Worm (Caenorhabditis elegans) whole organism, L3 larva: ENCODE measurements around the gene C03B1.17.
A peak's percentile ranks its signal among the peaks of the same experiment; 100 is the strongest.

ENCODE experiments used
- R02D3.7 ChIP-seq: fragments of 150-350 bp; optimal IDR thresholded peaks from 2 replicates; lab custom pipeline; 2014; ENCODE audit warnings: missing biosample characterization, missing genetic modification characterization
- ZK546.5 ChIP-seq: sonication (generic microtip); optimal IDR thresholded peaks from 2 replicates; lab custom pipeline; 2017; ENCODE audit warnings: missing biosample characterization, missing genetic modification characterization
- aly-2 ChIP-seq: fragments of 150-350 bp; optimal IDR thresholded peaks from 2 replicates; lab custom pipeline; 2014; ENCODE audit warnings: missing biosample characterization, missing genetic modification characterization
- ama-1 ChIP-seq: fragments of 150-350 bp; optimal IDR thresholded peaks from 2 replicates; lab custom pipeline; 2018
- ceh-28 ChIP-seq: fragments of 150-350 bp; optimal IDR thresholded peaks from 2 replicates; lab custom pipeline; 2014; ENCODE audit warnings: missing biosample characterization, missing genetic modification reagents, missing genetic modification characterization
- egl-27 ChIP-seq: sonication (generic microtip); optimal IDR thresholded peaks from 4 replicates; lab custom pipeline; 2017; ENCODE audit warnings: missing biosample characterization, missing genetic modification reagents, missing genetic modification characterization
- egl-5 ChIP-seq: fragments of 150-350 bp; optimal IDR thresholded peaks from 2 replicates; lab custom pipeline; 2017; ENCODE audit warnings: missing biosample characterization, missing genetic modification reagents, missing genetic modification characterization, inconsistent platforms
- elt-2 ChIP-seq: sonication (generic microtip); optimal IDR thresholded peaks from 2 replicates; lab custom pipeline; 2016; ENCODE audit warnings: missing genetic modification reagents, mild to moderate bottlenecking, missing genetic modification characterization, missing compliant biosample characterization
- elt-3 ChIP-seq, 3 experiments: fragments of 150-350 bp in 1 of 3; sonication (generic microtip) in 2 of 3; optimal IDR thresholded peaks; 2 replicates in 2 of 3; 4 replicates in 1 of 3; lab custom pipeline; 2014 to 2017; ENCODE audit warnings: missing biosample characterization in 3 of 3, missing genetic modification characterization in 3 of 3
- eor-1 ChIP-seq, 2 experiments: fragments of 150-350 bp; optimal IDR thresholded peaks; 2 replicates each; lab custom pipeline; 2014 to 2018; ENCODE audit warnings: missing biosample characterization in 2 of 2, missing genetic modification characterization in 2 of 2
- fkh-10 ChIP-seq: sonication (generic microtip); optimal IDR thresholded peaks from 2 replicates; lab custom pipeline; 2017; ENCODE audit warnings: missing biosample characterization, missing genetic modification reagents, missing genetic modification characterization
- fos-1 ChIP-seq: fragments of 150-350 bp; optimal IDR thresholded peaks from 2 replicates; lab custom pipeline; 2014; ENCODE audit warnings: missing biosample characterization, missing genetic modification characterization
- hmg-11 ChIP-seq: sonication (generic microtip); optimal IDR thresholded peaks from 2 replicates; lab custom pipeline; 2016; ENCODE audit warnings: missing genetic modification characterization, missing compliant biosample characterization
- mdl-1 ChIP-seq: fragments of 150-350 bp; optimal IDR thresholded peaks from 2 replicates; lab custom pipeline; 2014; ENCODE audit warnings: missing biosample characterization, missing genetic modification characterization
- mml-1 ChIP-seq: fragments of 150-350 bp; sonication (generic microtip); optimal IDR thresholded peaks from 3 replicates; lab custom pipeline; 2014; ENCODE audit warnings: missing biosample characterization, missing genetic modification characterization
- nfya-1 ChIP-seq: sonication (generic microtip); optimal IDR thresholded peaks from 2 replicates; lab custom pipeline; 2017; ENCODE audit warnings: missing genetic modification characterization, mild to moderate bottlenecking, missing compliant biosample characterization, antibody characterized with exemption, moderate library complexity; ENCODE audit not compliant: insufficient read depth
- nhr-12 ChIP-seq: fragments of 150-350 bp; optimal IDR thresholded peaks from 2 replicates; lab custom pipeline; 2014; ENCODE audit warnings: missing biosample characterization, missing genetic modification characterization
- nhr-28 ChIP-seq: fragments of 150-350 bp; optimal IDR thresholded peaks from 2 replicates; lab custom pipeline; 2014; ENCODE audit warnings: missing biosample characterization, missing genetic modification characterization
- nhr-43 ChIP-seq: sonication (generic microtip); optimal IDR thresholded peaks from 2 replicates; lab custom pipeline; 2016; ENCODE audit warnings: mild to moderate bottlenecking, missing genetic modification characterization, missing compliant biosample characterization; ENCODE audit not compliant: poor library complexity, severe bottlenecking
- pha-4 ChIP-seq: fragments of 150-350 bp; optimal IDR thresholded peaks from 2 replicates; lab custom pipeline; 2014; ENCODE audit warnings: missing biosample characterization, missing genetic modification reagents, missing genetic modification characterization
- pqm-1 ChIP-seq: fragments of 150-350 bp; optimal IDR thresholded peaks from 2 replicates; lab custom pipeline; 2017; ENCODE audit warnings: missing biosample characterization, missing genetic modification characterization, inconsistent platforms
- skn-1 ChIP-seq: fragments of 150-350 bp; optimal IDR thresholded peaks from 2 replicates; lab custom pipeline; 2014; ENCODE audit warnings: missing biosample characterization, missing genetic modification characterization
- snpc-4 ChIP-seq: fragments of 150-350 bp; optimal IDR thresholded peaks from 2 replicates; lab custom pipeline; 2014; ENCODE audit warnings: missing biosample characterization, missing genetic modification characterization
- tbx-2 ChIP-seq: sonication (generic microtip); optimal IDR thresholded peaks from 2 replicates; lab custom pipeline; 2016; ENCODE audit warnings: mild to moderate bottlenecking, missing genetic modification characterization, missing compliant biosample characterization
- zag-1 ChIP-seq: fragments of 150-350 bp; optimal IDR thresholded peaks from 2 replicates; lab custom pipeline; 2014; ENCODE audit warnings: missing biosample characterization, missing genetic modification characterization
- ztf-11 ChIP-seq: fragments of 150-350 bp; optimal IDR thresholded peaks from 2 replicates; lab custom pipeline; 2014; ENCODE audit warnings: missing biosample characterization, missing genetic modification characterization

The C03B1.17 gene

ce11 chrX:6373348-6373747, at the start of gene C03B1.17:
C03B1.17 (plus strand) TSS chrX:6373648.
- TF ChIP-seq skn-1 (tag; lab: Kevin White, UChicago) (no peak), egl-27 (tag; lab: Kevin White, UChicago) (no peak), eor-1 (tag; optimal IDR thresholded peaks at IDR 0.05; lab: Kevin White, UChicago) (no peak), fos-1 (tag; lab: Kevin White, UChicago) (no peak), elt-2 (tag; lab: Kevin White, UChicago) (no peak), ceh-28 (tag; lab: Kevin White, UChicago) (no peak)

DNA sequence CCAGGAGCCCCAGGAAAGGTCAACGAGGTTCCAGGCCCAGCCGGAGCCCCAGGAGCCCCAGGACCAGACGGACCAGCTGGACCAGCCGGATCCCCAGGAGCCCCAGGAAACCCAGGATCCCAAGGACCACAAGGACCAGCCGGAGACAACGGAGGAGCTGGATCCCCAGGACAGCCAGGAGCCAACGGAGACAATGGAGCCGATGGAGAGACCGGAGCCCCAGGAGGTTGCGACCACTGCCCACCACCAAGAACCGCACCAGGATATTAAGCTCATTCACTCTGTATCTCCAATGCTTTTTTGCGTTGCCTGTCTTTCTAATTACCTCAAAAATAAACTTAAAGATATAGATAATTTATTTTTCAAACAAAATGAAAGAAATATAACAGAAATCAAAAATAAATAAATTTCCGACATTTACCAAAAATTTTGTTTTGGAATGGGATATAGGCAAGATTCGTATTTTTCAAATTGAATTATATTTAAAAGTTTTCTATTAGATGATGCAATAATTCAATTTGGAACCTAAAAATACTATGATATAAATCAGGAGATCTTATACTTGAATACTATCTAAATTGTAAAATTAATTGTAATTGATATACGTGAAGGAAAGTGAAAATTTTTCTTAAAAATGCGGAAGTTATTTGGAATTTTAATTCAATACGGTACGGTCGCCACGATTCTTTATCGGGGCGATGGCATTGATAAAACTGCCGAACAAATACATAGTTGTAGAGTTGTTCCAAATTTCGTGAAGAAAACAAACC, 49.1 kb upstream of the C03B1.17 start:
- TF ChIP-seq R02D3.7 (tag; lab: Kevin White, UChicago), result peak; percentile 31
- peak; percentile 14 for TF ChIP-seq tbx-2 (tag; lab: Kevin White, UChicago)
- peak; percentile 55 for TF ChIP-seq aly-2 (tag; lab: Kevin White, UChicago)
- peak; percentile 35 for TF ChIP-seq ceh-28 (tag; lab: Kevin White, UChicago)

DNA sequence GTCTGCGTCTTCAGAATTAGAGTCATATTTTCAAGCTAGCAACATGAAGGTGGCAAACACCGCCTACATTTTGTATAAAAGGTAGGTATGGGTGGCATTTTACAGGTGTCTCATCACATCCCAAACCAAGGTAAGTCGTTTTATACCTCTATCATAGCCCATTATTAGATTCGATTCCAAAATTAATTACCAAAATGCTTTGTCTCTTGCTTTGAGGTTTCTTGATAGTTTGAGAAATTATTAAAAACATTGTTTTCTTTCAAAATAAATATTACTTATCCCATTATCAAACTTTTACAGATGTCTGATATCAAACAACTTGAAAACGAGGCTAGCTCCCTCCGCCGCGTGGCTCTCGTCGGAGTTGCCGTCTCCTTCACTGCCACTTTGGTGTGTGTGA, 47.4 kb upstream of the C03B1.17 start, which contains the start of gene col-168:
col-168 (plus strand) TSS at position 301 of the 400 bp plus-strand sequence.
- TF ChIP-seq ztf-11 (tag; lab: Kevin White, UChicago) (no peak), tbx-2 (tag; lab: Kevin White, UChicago) (no peak)

DNA sequence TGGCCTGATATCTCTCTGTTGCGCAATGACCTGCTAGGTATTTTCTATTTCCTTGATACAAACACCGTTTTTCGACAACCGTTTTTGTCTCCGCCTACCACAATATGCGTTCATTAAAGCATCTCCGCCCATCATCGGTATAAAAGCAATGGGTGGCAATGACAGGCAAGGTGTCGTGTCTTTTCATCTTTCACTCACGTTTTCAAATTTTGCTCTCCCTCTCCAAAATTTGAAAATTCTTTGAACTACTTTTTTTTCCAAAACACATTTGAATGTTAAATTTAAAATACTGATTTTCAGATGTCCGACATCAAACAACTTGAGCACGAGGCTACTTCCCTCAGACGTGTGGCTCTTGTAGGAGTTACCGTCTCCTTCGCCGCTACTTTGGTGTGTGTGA, 44.6 kb upstream of the C03B1.17 start, which contains the start of gene col-169:
col-169 (plus strand) TSS at position 301 of the 400 bp plus-strand sequence.
- TF ChIP-seq R02D3.7 (tag; lab: Kevin White, UChicago), result no peak
- TF ChIP-seq nhr-28 (tag; lab: Kevin White, UChicago), result no peak
- TF ChIP-seq mml-1 (tag; lab: Kevin White, UChicago), result no peak
- peak in 1 of 3 experiments; percentile 24 for TF ChIP-seq elt-3 (tag; optimal IDR thresholded peaks at IDR 0.05; lab: Kevin White, UChicago)
- TF ChIP-seq pha-4 (tag; lab: Kevin White, UChicago), result no peak
- no peak for TF ChIP-seq egl-27 (tag; lab: Kevin White, UChicago)
- TF ChIP-seq zag-1 (tag; lab: Kevin White, UChicago), result no peak
- no peak for TF ChIP-seq hmg-11 (tag; lab: Kevin White, UChicago)
- TF ChIP-seq, all 47 proteins: peak for 1

DNA sequence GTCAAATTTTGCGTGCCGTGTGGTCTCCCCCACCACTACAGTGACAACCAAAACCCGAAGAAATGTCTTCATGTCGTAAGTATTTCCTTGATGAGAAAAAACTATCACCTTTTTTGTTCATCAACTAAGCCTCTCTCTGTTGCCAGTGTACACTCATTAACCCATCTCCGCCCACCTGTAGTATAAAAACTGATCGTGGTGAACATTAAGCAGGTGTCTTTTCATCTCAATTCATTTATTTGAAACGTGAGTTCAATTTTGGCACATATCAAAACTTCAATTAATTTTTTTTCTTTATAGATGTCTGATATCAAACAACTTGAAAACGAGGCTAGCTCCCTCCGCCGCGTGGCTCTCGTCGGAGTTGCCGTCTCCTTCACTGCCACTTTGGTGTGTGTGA, 42.0 kb upstream of the C03B1.17 start, which contains the start of gene col-170:
col-170 (plus strand) TSS at position 301 of the 400 bp plus-strand sequence.
- no peak for TF ChIP-seq nhr-43 (tag; lab: Kevin White, UChicago)

DNA sequence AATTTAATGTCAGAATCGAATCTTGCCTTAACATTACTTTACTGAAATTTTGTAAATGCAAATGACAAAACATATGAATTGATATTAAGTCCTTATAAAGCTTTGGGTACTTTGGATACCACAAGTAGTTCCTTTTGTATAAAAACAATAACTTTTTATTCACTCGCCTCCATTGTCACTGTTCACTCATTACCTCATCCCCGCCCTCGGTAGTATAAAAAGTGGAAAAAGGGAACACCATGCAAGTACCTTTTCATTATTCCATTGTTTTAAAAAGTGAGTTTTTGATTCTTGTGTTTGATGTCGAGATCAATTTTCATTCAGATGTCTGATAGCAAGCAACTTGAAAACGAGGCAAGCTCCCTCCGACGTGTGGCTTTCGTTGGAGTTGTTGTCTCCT, 39.5 kb upstream of the C03B1.17 start, which contains the start of gene col-171:
col-171 (plus strand) TSS at position 301 of the 400 bp plus-strand sequence.
- TF ChIP-seq ZK546.5 (tag; lab: Kevin White, UChicago) (no peak), egl-27 (tag; lab: Kevin White, UChicago) (no peak), hmg-11 (tag; lab: Kevin White, UChicago) (no peak), ama-1 (lab: Kevin White, UChicago) (no peak), egl-5 (tag; lab: Kevin White, UChicago) (no peak), nhr-12 (tag; lab: Kevin White, UChicago) (no peak), pqm-1 (no peak), mdl-1 (no peak), nhr-43 (tag; lab: Kevin White, UChicago) (no peak)

- TF ChIP-seq ZK546.5 (tag; lab: Kevin White, UChicago) (no peak), fkh-10 (GFP tag; lab: Kevin White, UChicago) (no peak), nhr-12 (tag; lab: Kevin White, UChicago) (no peak), egl-5 (tag; lab: Kevin White, UChicago) (no peak), mml-1 (tag; lab: Kevin White, UChicago) (no peak), nfya-1 (tag; lab: Kevin White, UChicago) (no peak), snpc-4 (tag; lab: Kevin White, UChicago) (no peak), skn-1 (tag; lab: Kevin White, UChicago) (no peak), aly-2 (tag; lab: Kevin White, UChicago) (no peak)
These were observed 38.8 kb upstream of the C03B1.17 start for ce11 chrX:6334602-6335001.
